Worm (Caenorhabditis elegans) whole organism, L4 larva: ENCODE data around the gene F47B8.18.

Experiments used
- D1046.2 ChIP-seq: fragments of 200-800 bp; sonication (Bioruptor generic); IDR thresholded peaks from 2 replicates; pipeline ENCODE4 v1.3.6; 2022; ENCODE audit warnings: missing genetic modification characterization, missing compliant biosample characterization
- F10B5.3 ChIP-seq: sonication (generic microtip); optimal IDR thresholded peaks from 2 replicates; lab custom pipeline; 2016; ENCODE audit warnings: mild to moderate bottlenecking, missing genetic modification characterization, missing compliant biosample characterization
- F26F4.8 ChIP-seq: fragments of 200-800 bp; sonication (Bioruptor generic); conservative IDR thresholded peaks from 2 replicates; pipeline ENCODE4 v1.3.6; 2022; ENCODE audit warnings: missing genetic modification characterization, missing compliant biosample characterization
- T20F7.1 ChIP-seq: fragments of 200-800 bp; sonication (Bioruptor generic); optimal IDR thresholded peaks from 2 replicates; lab custom pipeline; 2018; ENCODE audit warnings: mild to moderate bottlenecking, missing genetic modification characterization, missing compliant biosample characterization
- T26A8.4 ChIP-seq: fragments of 200-800 bp; sonication (Bioruptor generic); IDR thresholded peaks from 2 replicates; pipeline ENCODE4 v1.3.6; 2022; ENCODE audit warnings: missing genetic modification characterization, missing compliant biosample characterization
- Y75B8A.6 ChIP-seq: fragments of 200-800 bp; sonication (Bioruptor generic); IDR thresholded peaks from 2 replicates; pipeline ENCODE4 v1.3.6; 2022; ENCODE audit warnings: missing genetic modification reagents, missing genetic modification characterization, missing compliant biosample characterization
- aha-1 ChIP-seq: fragments of 150-350 bp; peaks from one replicate; lab custom pipeline; 2014; ENCODE audit warnings: missing biosample characterization, missing genetic modification characterization
- ama-1 ChIP-seq: fragments of 150-350 bp; optimal IDR thresholded peaks from 2 replicates; lab custom pipeline; 2014; ENCODE audit warnings: inconsistent platforms, mixed read lengths
- cey-2 ChIP-seq: sonication (generic microtip); optimal IDR thresholded peaks from 3 replicates; lab custom pipeline; 2017; ENCODE audit warnings: missing genetic modification characterization, mild to moderate bottlenecking, missing compliant biosample characterization, antibody characterized with exemption, borderline replicate concordance; ENCODE audit not compliant: insufficient read depth
- ctbp-1 ChIP-seq: fragments of 200-800 bp; sonication (Bioruptor generic); IDR thresholded peaks from 2 replicates; pipeline ENCODE4 v1.3.6; 2022; ENCODE audit warnings: missing genetic modification reagents, missing genetic modification characterization, missing compliant biosample characterization
- daf-12 ChIP-seq: fragments of 150-350 bp; optimal IDR thresholded peaks from 2 replicates; lab custom pipeline; 2014; ENCODE audit warnings: missing biosample characterization, missing genetic modification reagents, missing genetic modification characterization
- daf-19 ChIP-seq: fragments of 200-800 bp; sonication (Bioruptor generic); conservative IDR thresholded peaks from 2 replicates; pipeline ENCODE4 v1.3.6; 2022; ENCODE audit warnings: missing genetic modification characterization, missing compliant biosample characterization
- dmd-9 ChIP-seq: fragments of 200-800 bp; sonication (Bioruptor generic); IDR thresholded peaks from 2 replicates; pipeline ENCODE4 v1.3.6; 2022; ENCODE audit warnings: missing genetic modification reagents, missing genetic modification characterization, missing compliant biosample characterization
- dpl-1 ChIP-seq: fragments of 150-350 bp; optimal IDR thresholded peaks from 2 replicates; lab custom pipeline; 2014; ENCODE audit warnings: missing biosample characterization, missing genetic modification reagents, missing genetic modification characterization
- egl-43 ChIP-seq: fragments of 200-800 bp; sonication (Bioruptor generic); IDR thresholded peaks from 2 replicates; pipeline ENCODE4 v1.3.6; 2022; ENCODE audit warnings: missing genetic modification reagents, missing genetic modification characterization, missing compliant biosample characterization
- fkh-10 ChIP-seq: fragments of 150-350 bp; optimal IDR thresholded peaks from 2 replicates; lab custom pipeline; 2014; ENCODE audit warnings: missing biosample characterization, missing genetic modification reagents, missing genetic modification characterization
- hif-1 ChIP-seq, 2 experiments: sonication (generic microtip); optimal IDR thresholded peaks; 2 replicates each; lab custom pipeline; 2016 to 2017; ENCODE audit warnings: missing compliant biosample characterization in 2 of 2, missing genetic modification characterization in 2 of 2, missing genetic modification reagents in 2 of 2, missing genotype in 2 of 2, mild to moderate bottlenecking in 1 of 2
- hlh-11 ChIP-seq: fragments of 200-800 bp; sonication (Bioruptor generic); optimal IDR thresholded peaks from 2 replicates; lab custom pipeline; 2018; ENCODE audit warnings: mild to moderate bottlenecking, missing genetic modification characterization, missing compliant biosample characterization
- lim-7 ChIP-seq: fragments of 200-800 bp; sonication (Bioruptor generic); IDR thresholded peaks from 2 replicates; pipeline ENCODE4 v1.3.6; 2022; ENCODE audit warnings: missing genetic modification characterization, missing compliant biosample characterization
- lin-1 ChIP-seq: fragments of 200-800 bp; sonication (Bioruptor generic); IDR thresholded peaks from 2 replicates; pipeline ENCODE4 v1.3.6; 2022; ENCODE audit warnings: missing genetic modification reagents, missing genetic modification characterization, missing compliant biosample characterization
- lin-13 ChIP-seq: fragments of 150-350 bp; optimal IDR thresholded peaks from 2 replicates; lab custom pipeline; 2014; ENCODE audit warnings: missing biosample characterization, missing genetic modification reagents, missing genetic modification characterization
- lsy-2 ChIP-seq, 2 experiments: fragments of 150-350 bp in 1 of 2; sonication (generic microtip) in 1 of 2; optimal IDR thresholded peaks; 2 replicates each; lab custom pipeline; 2014 to 2017; ENCODE audit warnings: missing biosample characterization in 2 of 2, missing genetic modification characterization in 2 of 2
- mdl-1 ChIP-seq, 2 experiments: fragments of 150-350 bp in 1 of 2; sonication (generic microtip) in 1 of 2; optimal IDR thresholded peaks; 2 replicates each; lab custom pipeline; 2014 to 2017; ENCODE audit warnings: missing biosample characterization in 2 of 2, missing genetic modification characterization in 2 of 2
- mdt-29 ChIP-seq: fragments of 200-800 bp; sonication (Bioruptor generic); IDR thresholded peaks from 2 replicates; pipeline ENCODE4 v1.3.6; 2022; ENCODE audit warnings: missing genetic modification reagents, missing genetic modification characterization, missing compliant biosample characterization
- mxl-3 ChIP-seq: fragments of 200-800 bp; sonication (Bioruptor generic); optimal IDR thresholded peaks from 2 replicates; lab custom pipeline; 2018; ENCODE audit warnings: mild to moderate bottlenecking, missing genetic modification characterization, missing compliant biosample characterization
- nhr-102 ChIP-seq: sonication (generic microtip); optimal IDR thresholded peaks from 2 replicates; lab custom pipeline; 2016; ENCODE audit warnings: mild to moderate bottlenecking, missing genetic modification characterization, moderate library complexity, missing compliant biosample characterization
- nhr-25 ChIP-seq: sonication (generic microtip); optimal IDR thresholded peaks from 2 replicates; lab custom pipeline; 2017; ENCODE audit warnings: missing genetic modification characterization, mild to moderate bottlenecking, missing compliant biosample characterization, antibody characterized with exemption, moderate library complexity, borderline replicate concordance; ENCODE audit not compliant: insufficient read depth
- nhr-41 ChIP-seq: fragments of 200-800 bp; sonication (Bioruptor generic); IDR thresholded peaks from 2 replicates; pipeline ENCODE4 v1.3.6; 2022; ENCODE audit warnings: missing genetic modification reagents, missing genetic modification characterization, missing compliant biosample characterization
- nhr-42 ChIP-seq: fragments of 200-800 bp; sonication (Bioruptor generic); IDR thresholded peaks from 2 replicates; pipeline ENCODE4 v1.3.6; 2022; ENCODE audit warnings: missing genetic modification characterization, missing compliant biosample characterization
- nhr-48 ChIP-seq: sonication (generic microtip); optimal IDR thresholded peaks from 2 replicates; lab custom pipeline; 2016; ENCODE audit warnings: mild to moderate bottlenecking, missing genetic modification characterization, missing compliant biosample characterization
- nhr-6 ChIP-seq: fragments of 150-350 bp; optimal IDR thresholded peaks from 2 replicates; lab custom pipeline; 2014; ENCODE audit warnings: missing biosample characterization, missing genetic modification characterization
- nhr-77 ChIP-seq: fragments of 150-350 bp; optimal IDR thresholded peaks from 2 replicates; lab custom pipeline; 2014; ENCODE audit warnings: missing biosample characterization, missing genetic modification characterization
- pha-4 ChIP-seq, 2 experiments: fragments of 150-350 bp in 1 of 2; fragments of 200-800 bp in 1 of 2; sonication (Bioruptor generic) in 1 of 2; IDR thresholded peaks in 1 of 2; optimal IDR thresholded peaks in 1 of 2; 2 replicates each; pipeline versions ENCODE4 v1.3.6 to Lab custom; 2014 to 2022; ENCODE audit warnings: missing genetic modification characterization in 2 of 2, missing genetic modification reagents in 2 of 2, missing biosample characterization in 1 of 2, missing compliant biosample characterization in 1 of 2
- rbr-2 ChIP-seq: sonication (generic microtip); optimal IDR thresholded peaks from 2 replicates; lab custom pipeline; 2016; ENCODE audit warnings: missing genotype, missing genetic modification characterization, missing compliant biosample characterization
- saeg-2 ChIP-seq: fragments of 200-800 bp; sonication (Bioruptor generic); IDR thresholded peaks from 2 replicates; pipeline ENCODE4 v1.3.6; 2022; ENCODE audit warnings: missing genetic modification reagents, missing genetic modification characterization, missing compliant biosample characterization
- set-16 ChIP-seq: fragments of 200-800 bp; sonication (Bioruptor generic); IDR thresholded peaks from 2 replicates; pipeline ENCODE4 v1.3.6; 2022; ENCODE audit warnings: missing genetic modification reagents, missing genetic modification characterization, missing compliant biosample characterization
- snpc-1.2 ChIP-seq: fragments of 200-800 bp; sonication (Bioruptor generic); IDR thresholded peaks from 2 replicates; pipeline ENCODE4 v1.3.6; 2022; ENCODE audit warnings: missing genetic modification reagents, missing genetic modification characterization, missing compliant biosample characterization
- spr-1 ChIP-seq: sonication (generic microtip); optimal IDR thresholded peaks from 2 replicates; lab custom pipeline; 2016; ENCODE audit warnings: mild to moderate bottlenecking, missing genetic modification characterization, missing compliant biosample characterization
- spr-3 ChIP-seq: fragments of 200-800 bp; sonication (Bioruptor generic); optimal IDR thresholded peaks from 2 replicates; lab custom pipeline; 2018; ENCODE audit warnings: mild to moderate bottlenecking, missing genetic modification characterization, missing compliant biosample characterization
- unc-62 ChIP-seq, 3 experiments: fragments of 150-350 bp in 1 of 3; sonication (generic microtip); optimal IDR thresholded peaks in 2 of 3; peaks in 1 of 3; 1 replicate in 1 of 3; 2 replicates in 2 of 3; lab custom pipeline; 2014 to 2017; ENCODE audit warnings: missing biosample characterization in 3 of 3, missing genetic modification characterization in 3 of 3, missing genetic modification reagents in 3 of 3, missing genotype in 1 of 3
- zfp-2 ChIP-seq: sonication (generic microtip); optimal IDR thresholded peaks from 2 replicates; lab custom pipeline; 2016; ENCODE audit warnings: mild to moderate bottlenecking, missing genetic modification characterization, missing compliant biosample characterization

Gene F47B8.18

DNA sequence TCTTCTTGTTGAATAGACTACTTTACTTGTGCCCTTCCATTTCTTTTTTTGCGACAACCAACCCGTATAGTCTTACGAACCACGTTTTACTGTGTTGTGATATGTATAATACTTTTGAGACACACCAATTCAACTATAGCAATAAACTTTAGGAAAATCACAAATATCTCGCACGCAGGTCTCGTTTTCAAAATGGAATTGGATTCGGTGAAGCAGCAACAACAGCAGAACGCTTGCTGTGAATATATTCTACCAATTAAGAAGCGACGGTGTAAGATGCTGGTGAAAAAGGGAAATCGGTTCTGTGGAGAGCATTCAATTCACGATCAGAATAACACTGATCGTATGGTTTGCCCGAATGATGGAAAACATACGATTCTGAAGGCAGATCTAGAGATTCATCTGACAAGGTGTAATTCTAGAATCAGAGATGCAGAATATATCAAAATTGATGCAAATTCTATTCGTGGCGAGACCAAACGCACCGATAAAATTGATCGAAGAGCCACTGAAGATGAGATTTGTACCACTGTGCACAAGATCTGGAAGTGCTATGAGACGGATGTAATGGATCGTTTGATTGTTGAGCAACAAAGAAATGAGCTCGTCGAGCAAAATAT is 29.1 kb upstream of the F47B8.18 start, which contains the start of gene Y49A3A.3 (continued):
- TF ChIP-seq nhr-42 (0 out of 2 replicates have a peak, but pooled peaks have one; percentile 27), daf-12 (no peak), cey-2 (tag; lab: Kevin White, UChicago) (no peak), Y75B8A.6 (GFP tag; lab: Robert Waterston, UW) (no peak), egl-43 (GFP tag; lab: Robert Waterston, UW) (peak; percentile 69; the same call in 1 of the 2 replicates)

DNA sequence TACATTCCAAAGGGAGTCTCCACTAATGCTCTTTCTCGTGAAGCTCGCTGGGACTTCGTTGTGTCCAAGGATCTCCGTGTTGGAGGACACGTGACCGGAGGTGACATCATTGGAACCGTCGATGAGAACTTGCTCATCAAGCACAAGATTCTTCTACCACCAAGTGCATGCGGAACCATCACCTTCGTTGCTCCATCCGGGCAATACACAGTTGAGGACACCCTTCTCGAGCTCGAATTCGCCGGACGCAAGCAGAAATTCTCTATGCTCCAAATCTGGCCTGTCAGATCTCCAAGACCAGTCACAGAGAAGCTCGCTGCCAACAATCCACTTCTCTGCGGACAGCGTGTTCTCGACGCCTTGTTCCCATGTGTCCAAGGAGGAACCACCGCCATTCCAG is 26.8 kb upstream of the F47B8.18 start:
- TF ChIP-seq fkh-10 (no peak), nhr-77 (tag; lab: Kevin White, UChicago) (no peak), nhr-41 (GFP tag; lab: Robert Waterston, UW) (no peak), lin-1 (no peak), spr-1 (tag; lab: Kevin White, UChicago) (no peak), aha-1 (tag; lab: Kevin White, UChicago) (peak; percentile 81), spr-3 (no peak), lsy-2 (tag; optimal IDR thresholded peaks at IDR 0.05; lab: Kevin White, UChicago) (no peak), Y75B8A.6 (GFP tag; lab: Robert Waterston, UW) (no peak), set-16 (GFP tag; lab: Robert Waterston, UW) (peak; percentile 56), mdt-29 (GFP tag; lab: Robert Waterston, UW) (no peak), mxl-3 (GFP tag; lab: Kevin White, UChicago) (peak; percentile 5)

- TF ChIP-seq T20F7.1, result no peak
- TF ChIP-seq Y75B8A.6 (GFP tag; lab: Robert Waterston, UW), result no peak
- TF ChIP-seq ama-1 (lab: Kevin White, UChicago), result no peak
- no peak for TF ChIP-seq nhr-25 (tag; lab: Kevin White, UChicago)
- no peak for TF ChIP-seq nhr-48
- TF ChIP-seq zfp-2 (tag; lab: Kevin White, UChicago), result no peak
- TF ChIP-seq unc-62 (GFP tag; optimal IDR thresholded peaks at IDR 0.05 in 1 of 2; lab: Kevin White, UChicago), result peak in 1 of 2 experiments; percentile 72
- no peak for TF ChIP-seq unc-62 (tag; optimal IDR thresholded peaks at IDR 0.05; lab: Kevin White, UChicago)
These were observed 26.4 kb upstream of the F47B8.18 start, which contains the start of gene vha-13 for ce11 chrV:14351629-14352028. Gene vha-13, plus strand, starts transcription at chrV:14351709.

ce11 chrV:14350949-14351348 is 25.7 kb upstream of the F47B8.18 start:
- peak; percentile 23 to 70 for TF ChIP-seq mdl-1 (tag; optimal IDR thresholded peaks at IDR 0.05; lab: Kevin White, UChicago)
- peak; percentile 74 for TF ChIP-seq dpl-1 (GFP tag; lab: Kevin White, UChicago)
- TF ChIP-seq nhr-42, result 0 out of 2 replicates have a peak, but pooled peaks have one; percentile 51
- no peak for TF ChIP-seq F10B5.3 (tag; lab: Kevin White, UChicago)
- peak; percentile 87 for TF ChIP-seq lin-13 (GFP tag; lab: Kevin White, UChicago)
- TF ChIP-seq cey-2 (tag; lab: Kevin White, UChicago), result no peak
- TF ChIP-seq hlh-11 (tag; lab: Kevin White, UChicago), result peak; percentile 90
- TF ChIP-seq hif-1 (tag; optimal IDR thresholded peaks at IDR 0.05; lab: Kevin White, UChicago), result peak in 1 of 2 experiments; percentile 70
- TF ChIP-seq F26F4.8 (GFP tag; lab: Robert Waterston, UW), result no peak
- peak; percentile 46 for TF ChIP-seq nhr-48
- TF ChIP-seq lim-7 (GFP tag; lab: Robert Waterston, UW), result 0 out of 2 replicates have a peak, but pooled peaks have one; percentile 40
- no peak for TF ChIP-seq snpc-1.2
- TF ChIP-seq nhr-41 (GFP tag; lab: Robert Waterston, UW), result 0 out of 2 replicates have a peak, but pooled peaks have one; percentile 40
- no peak for TF ChIP-seq saeg-2 (GFP tag; lab: Robert Waterston, UW)
- no peak for TF ChIP-seq daf-19 (GFP tag; lab: Robert Waterston, UW)
- peak; percentile 62; the same call in 1 of the 2 replicates for TF ChIP-seq ctbp-1
- TF ChIP-seq dmd-9, result peak; percentile 63; the same call in 1 of the 2 replicates
- peak; percentile 11 for TF ChIP-seq nhr-102 (tag; lab: Kevin White, UChicago)
- peak; percentile 45; the same call in 1 of the 2 replicates for TF ChIP-seq T26A8.4 (GFP tag; lab: Robert Waterston, UW)
- TF ChIP-seq D1046.2, result peak; percentile 61; the same call in 1 of the 2 replicates
- TF ChIP-seq rbr-2, result peak; percentile 86
- peak; percentile 11; the same call in 1 of the 2 replicates for TF ChIP-seq pha-4 (GFP tag; IDR thresholded peaks at IDR 0.05; lab: Robert Waterston, UW)
- no peak for TF ChIP-seq pha-4 (tag; optimal IDR thresholded peaks at IDR 0.05; lab: Kevin White, UChicago)
- TF ChIP-seq lin-1, result peak; percentile 72; the same call in 1 of the 2 replicates
- TF ChIP-seq nhr-6 (tag; lab: Kevin White, UChicago), result peak; percentile 98
- TF ChIP-seq unc-62 (GFP tag; optimal IDR thresholded peaks at IDR 0.05 in 1 of 2; lab: Kevin White, UChicago), result no peak
- TF ChIP-seq unc-62 (tag; optimal IDR thresholded peaks at IDR 0.05; lab: Kevin White, UChicago), result no peak
